Worm (Caenorhabditis elegans): ENCODE data around the gene mig-18.

The mig-18 gene

ce11 chrIII:13435570-13435969, 32.5 kb downstream of the mig-18 start, which contains the start of gene F45G2.8:
Gene F45G2.8, minus strand, starts transcription at chrIII:13435670.
- TF ChIP-seq isw-1 (GFP tag; IDR thresholded peaks at IDR 0.05) (no peak), ets-5 (GFP tag; IDR thresholded peaks at IDR 0.05) (no peak)

- TF ChIP-seq ceh-63 (GFP tag; optimal IDR thresholded peaks at IDR 0.05): no peak
- no peak for TF ChIP-seq egl-13 (tag; optimal IDR thresholded peaks at IDR 0.05)
- TF ChIP-seq nhr-84 (tag; optimal IDR thresholded peaks at IDR 0.05): no peak
- no peak for TF ChIP-seq nhr-28 (tag; optimal IDR thresholded peaks at IDR 0.05)
- TF ChIP-seq egl-27 (tag; optimal IDR thresholded peaks at IDR 0.05): no peak
These were observed 33.8 kb downstream of the mig-18 start, which contains the start of gene F45G2.9 for ce11 chrIII:13436843-13437242. Gene F45G2.9, minus strand, starts transcription at chrIII:13436943.

- no peak for TF ChIP-seq elt-3 (tag; optimal IDR thresholded peaks at IDR 0.05)
- peak; percentile 19 for TF ChIP-seq skn-1 (tag; optimal IDR thresholded peaks at IDR 0.05)
- TF ChIP-seq blmp-1 (tag; optimal IDR thresholded peaks at IDR 0.05): no peak
- peak; percentile 9; the same call in 1 of the 2 replicates for TF ChIP-seq unc-98 (GFP tag; IDR thresholded peaks at IDR 0.05)
- peak; percentile 15 for TF ChIP-seq egl-13 (tag; optimal IDR thresholded peaks at IDR 0.05)
- no peak for TF ChIP-seq swsn-7 (tag; optimal IDR thresholded peaks at IDR 0.05)
- TF ChIP-seq mab-9 (GFP tag; IDR thresholded peaks at IDR 0.05): no peak
- no peak for TF ChIP-seq aha-1 (tag; optimal IDR thresholded peaks at IDR 0.05)
- TF ChIP-seq xbp-1 (tag; optimal IDR thresholded peaks at IDR 0.05): peak; percentile 19
- TF ChIP-seq unc-62 (GFP tag; optimal IDR thresholded peaks at IDR 0.05): no peak
- TF ChIP-seq ceh-90 (tag; optimal IDR thresholded peaks at IDR 0.05): peak; percentile 83
- TF ChIP-seq nhr-12 (tag; optimal IDR thresholded peaks at IDR 0.05): no peak
- TF ChIP-seq lir-3 (tag; optimal IDR thresholded peaks at IDR 0.05; ENCODE audit: poor library complexity): peak; percentile 76
- no peak for TF ChIP-seq hlh-17 (GFP tag; optimal IDR thresholded peaks at IDR 0.05; ENCODE audit: borderline replicate concordance)
- TF ChIP-seq snu-23 (GFP tag; optimal IDR thresholded peaks at IDR 0.05): peak; percentile 29
- TF ChIP-seq lin-14 (GFP tag; optimal IDR thresholded peaks at IDR 0.05): no peak
- TF ChIP-seq nhr-71 (tag; optimal IDR thresholded peaks at IDR 0.05): peak; percentile 58
- no peak for TF ChIP-seq lin-13 (GFP tag; optimal IDR thresholded peaks at IDR 0.05)
- TF ChIP-seq hlh-4 (tag; optimal IDR thresholded peaks at IDR 0.05): no peak
- no peak for TF ChIP-seq F16B12.6 (tag; optimal IDR thresholded peaks at IDR 0.05)
- no peak for TF ChIP-seq rnt-1 (tag; optimal IDR thresholded peaks at IDR 0.05)
- peak; percentile 20 for TF ChIP-seq lin-39 (tag; optimal IDR thresholded peaks at IDR 0.05)
- peak; percentile 25 to 88 for TF ChIP-seq efl-1 (optimal IDR thresholded peaks at IDR 0.05)
- peak; percentile 91 to 99 for TF ChIP-seq efl-1 (GFP tag; optimal IDR thresholded peaks at IDR 0.05 in 1 of 2)
- no peak for TF ChIP-seq efl-3 (GFP tag; optimal IDR thresholded peaks at IDR 0.05)
- peak; percentile 38 to 71 for TF ChIP-seq lsy-2 (tag; optimal IDR thresholded peaks at IDR 0.05)
- peak; percentile 6 for TF ChIP-seq sox-4 (tag; optimal IDR thresholded peaks at IDR 0.05)
- TF ChIP-seq lin-35 (GFP tag; optimal IDR thresholded peaks at IDR 0.05): peak; percentile 87 to 93
- no peak for TF ChIP-seq sptf-1 (tag; optimal IDR thresholded peaks at IDR 0.05)
- peak; percentile 52 for TF ChIP-seq dsc-1 (tag; optimal IDR thresholded peaks at IDR 0.05)
- peak; percentile 55 for TF ChIP-seq irx-1 (tag; optimal IDR thresholded peaks at IDR 0.05)
- no peak for TF ChIP-seq ama-1 (optimal IDR thresholded peaks at IDR 0.05)
- TF ChIP-seq nhr-19 (GFP tag; conservative IDR thresholded peaks at IDR 0.05): no peak
- peak; percentile 5 for TF ChIP-seq fkh-4 (tag; optimal IDR thresholded peaks at IDR 0.05; ENCODE audit: borderline replicate concordance)
- TF ChIP-seq ztf-4 (tag; optimal IDR thresholded peaks at IDR 0.05): no peak
- TF ChIP-seq isw-1 (GFP tag; IDR thresholded peaks at IDR 0.05): 0 out of 2 replicates have a peak, but pooled peaks have one; percentile 22
- no peak for TF ChIP-seq ceh-63 (GFP tag; optimal IDR thresholded peaks at IDR 0.05)
- no peak for TF ChIP-seq Y116A8C.19 (tag; optimal IDR thresholded peaks at IDR 0.05; ENCODE audit: borderline replicate concordance)
- peak; percentile 62 for TF ChIP-seq nhr-90 (tag; optimal IDR thresholded peaks at IDR 0.05; ENCODE audit: poor library complexity)
- TF ChIP-seq fkh-10 (GFP tag; optimal IDR thresholded peaks at IDR 0.05): no peak
- TF ChIP-seq nhr-85 (tag): peak; percentile 66
- no peak for TF ChIP-seq snpc-4 (tag; optimal IDR thresholded peaks at IDR 0.05)
- peak; percentile 79 to 89 (median 87) for TF ChIP-seq dpl-1 (GFP tag; optimal IDR thresholded peaks at IDR 0.05)
- TF ChIP-seq zip-4 (GFP tag; optimal IDR thresholded peaks at IDR 0.05): no peak
- no peak for TF ChIP-seq C34B4.2 (tag; optimal IDR thresholded peaks at IDR 0.05)
These were observed 36.4 kb downstream of the mig-18 start, which contains the start of gene ciao-2B for ce11 chrIII:13439415-13439814. Gene ciao-2B, minus strand, starts transcription at chrIII:13439544.

All from whole organism, L1 larva.